Fruit fly (Drosophila melanogaster) whole organism, pupa: ENCODE data around the gene obst-I.

ENCODE experiments used
- CG14655 ChIP-seq: fragments of 200-800 bp; sonication (Bioruptor generic); optimal IDR thresholded peaks from 3 replicates; lab custom pipeline; 2017; ENCODE audit warnings: mild to moderate bottlenecking, missing biosample characterization, missing genetic modification reagents, missing genetic modification characterization
- EcR ChIP-seq: fragments of 200-800 bp; sonication (Bioruptor generic); optimal IDR thresholded peaks from 3 replicates; lab custom pipeline; 2019; ENCODE audit warnings: missing biosample characterization, missing genetic modification characterization, mild to moderate bottlenecking, moderate library complexity, missing genetic modification reagents
- gl ChIP-seq: fragments of 200-800 bp; sonication (Bioruptor generic); optimal IDR thresholded peaks from 2 replicates; lab custom pipeline; 2018; ENCODE audit warnings: missing biosample characterization, mild to moderate bottlenecking, missing genetic modification characterization
- rn ChIP-seq: fragments of 200-800 bp; sonication (Bioruptor generic); IDR thresholded peaks from 2 replicates; pipeline ENCODE4 v1.3.6; 2022; ENCODE audit warnings: missing biosample characterization, missing genetic modification characterization

DNA sequence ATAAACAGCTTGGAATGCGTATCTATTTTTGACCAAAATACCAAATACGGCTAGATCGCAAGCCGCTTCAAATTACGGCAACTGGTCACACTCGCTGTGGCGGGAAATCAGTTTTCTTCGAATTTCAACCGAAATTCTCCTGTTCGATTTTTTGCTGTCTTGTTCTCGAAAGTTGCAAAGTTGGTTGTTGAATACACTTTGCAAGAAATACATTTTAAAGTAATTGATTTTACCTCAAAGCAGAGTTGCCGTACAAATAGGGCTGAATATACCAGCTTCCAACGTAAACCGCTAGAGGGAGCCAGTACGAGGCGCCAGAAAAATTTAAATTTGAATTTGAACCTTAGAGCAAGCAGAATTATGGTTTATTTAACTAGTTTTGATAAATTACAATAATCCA is 30.6 kb upstream of the obst-I start, which contains the start of gene CG9018:
- TF ChIP-seq CG14655 = no peak
- TF ChIP-seq gl (tag; lab: Kevin White, UChicago) = no peak
- no peak for TF ChIP-seq rn (GFP tag; lab: Robert Waterston, UW)
- TF ChIP-seq EcR (GFP tag; lab: Kevin White, UChicago) = no peak
